Worm (Caenorhabditis elegans): Measurements from ENCODE around the gene snt-6.

snt-6 gene

DNA sequence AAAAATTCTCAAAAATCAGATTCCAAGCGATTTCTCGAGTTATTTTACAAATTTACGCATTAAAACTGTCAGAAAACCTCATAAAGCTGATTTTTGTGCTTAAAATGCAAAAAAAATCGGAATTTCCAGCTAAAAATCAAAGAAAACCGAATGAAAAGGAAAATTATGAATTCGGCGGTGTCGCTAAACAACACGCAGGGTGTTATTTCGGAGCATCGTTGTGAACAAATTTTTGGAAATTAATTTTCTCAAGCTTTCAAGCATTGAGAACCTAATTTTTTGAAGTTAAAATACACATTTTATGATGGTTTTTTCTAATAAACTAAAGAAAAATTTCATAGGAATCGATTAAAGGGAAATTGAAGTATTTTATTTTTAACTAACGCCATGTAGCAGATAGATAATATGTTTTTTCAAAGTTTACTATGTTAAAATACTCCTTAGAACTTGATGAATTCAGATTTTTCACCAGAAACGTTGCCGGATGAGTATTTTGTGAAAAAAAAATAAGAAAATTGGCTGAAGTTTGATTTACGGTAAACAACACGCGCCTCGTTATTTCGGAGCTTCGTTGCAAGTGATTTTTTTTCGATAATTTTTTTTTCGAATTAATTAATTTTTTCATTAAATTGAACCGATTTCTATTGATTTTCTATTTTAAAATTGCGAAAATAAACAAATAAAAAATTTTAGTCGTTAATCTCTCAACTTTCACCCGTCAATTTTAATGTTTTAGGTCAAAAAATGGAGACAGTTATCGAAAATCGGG lies 48.5 kb downstream of the snt-6 start, which contains the start of gene thoc-1:
Gene thoc-1, plus strand, starts transcription at position 737 of the 769 bp plus-strand sequence.
- TF ChIP-seq T22C8.4 (GFP tag; IDR thresholded peaks at IDR 0.05) (no peak), ztf-23 (GFP tag; IDR thresholded peaks at IDR 0.05) (no peak), cog-1 (tag; optimal IDR thresholded peaks at IDR 0.05) (no peak), flt-1 (GFP tag; IDR thresholded peaks at IDR 0.05) (no peak), ref-1 (GFP tag; conservative IDR thresholded peaks at IDR 0.05) (no peak), med-1 (GFP tag; optimal IDR thresholded peaks at IDR 0.05; ENCODE audit: insufficient read depth) (no peak)

DNA sequence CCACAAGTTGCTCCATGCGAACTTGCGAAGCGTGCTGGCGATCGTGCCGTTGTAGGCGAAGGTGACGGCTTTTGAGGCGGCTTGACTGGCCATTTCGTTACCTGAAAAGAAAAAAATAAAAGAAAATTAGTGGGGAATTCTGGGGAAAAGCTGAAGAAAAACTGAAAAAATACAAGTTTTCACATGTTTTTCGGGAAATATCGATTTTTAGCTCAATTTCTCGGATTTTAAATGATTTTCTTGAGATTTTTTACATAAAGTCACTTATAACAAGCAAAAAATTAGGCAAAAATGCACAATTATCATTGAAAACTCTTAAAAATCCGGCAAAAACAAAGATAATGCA lies 49.0 kb downstream of the snt-6 start, which contains the start of gene T02H6.11:
Gene T02H6.11, minus strand, starts transcription at position 101 of the 346 bp plus-strand sequence.
- TF ChIP-seq cog-1 (tag; optimal IDR thresholded peaks at IDR 0.05) (no peak), flt-1 (GFP tag; IDR thresholded peaks at IDR 0.05) (no peak), med-1 (GFP tag; optimal IDR thresholded peaks at IDR 0.05; ENCODE audit: insufficient read depth) (no peak), klf-2 (GFP tag; conservative IDR thresholded peaks at IDR 0.05) (no peak), T22C8.4 (GFP tag; IDR thresholded peaks at IDR 0.05) (no peak), tab-1 (GFP tag; IDR thresholded peaks at IDR 0.05) (no peak), ztf-29 (GFP tag; IDR thresholded peaks at IDR 0.05) (no peak), ref-1 (GFP tag; conservative IDR thresholded peaks at IDR 0.05) (no peak), ztf-23 (GFP tag; IDR thresholded peaks at IDR 0.05) (no peak)

DNA sequence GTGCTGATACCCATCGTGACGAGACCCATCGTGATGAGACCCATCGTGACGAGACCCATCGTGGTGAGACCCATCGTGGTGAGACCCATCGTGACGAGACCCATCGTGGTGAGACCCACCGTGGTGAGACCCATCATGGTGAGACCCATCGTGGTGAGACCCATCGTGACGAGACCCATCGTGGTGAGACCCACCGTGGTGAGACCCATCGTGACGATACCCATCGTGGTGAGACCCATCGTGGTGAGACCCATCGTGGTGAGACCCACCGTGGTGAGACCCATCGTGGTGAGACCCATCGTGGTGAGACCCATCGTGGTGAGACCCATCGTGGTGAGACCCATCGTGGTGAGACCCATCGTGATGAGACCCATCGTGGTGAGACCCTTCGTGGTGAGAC lies 51.6 kb downstream of the snt-6 start:
- peak; percentile 48; the same call in 1 of the 2 replicates for TF ChIP-seq ztf-23 (GFP tag; IDR thresholded peaks at IDR 0.05)
- 0 out of 2 replicates have a peak, but pooled peaks have one; percentile 45 for TF ChIP-seq tab-1 (GFP tag; IDR thresholded peaks at IDR 0.05)

DNA sequence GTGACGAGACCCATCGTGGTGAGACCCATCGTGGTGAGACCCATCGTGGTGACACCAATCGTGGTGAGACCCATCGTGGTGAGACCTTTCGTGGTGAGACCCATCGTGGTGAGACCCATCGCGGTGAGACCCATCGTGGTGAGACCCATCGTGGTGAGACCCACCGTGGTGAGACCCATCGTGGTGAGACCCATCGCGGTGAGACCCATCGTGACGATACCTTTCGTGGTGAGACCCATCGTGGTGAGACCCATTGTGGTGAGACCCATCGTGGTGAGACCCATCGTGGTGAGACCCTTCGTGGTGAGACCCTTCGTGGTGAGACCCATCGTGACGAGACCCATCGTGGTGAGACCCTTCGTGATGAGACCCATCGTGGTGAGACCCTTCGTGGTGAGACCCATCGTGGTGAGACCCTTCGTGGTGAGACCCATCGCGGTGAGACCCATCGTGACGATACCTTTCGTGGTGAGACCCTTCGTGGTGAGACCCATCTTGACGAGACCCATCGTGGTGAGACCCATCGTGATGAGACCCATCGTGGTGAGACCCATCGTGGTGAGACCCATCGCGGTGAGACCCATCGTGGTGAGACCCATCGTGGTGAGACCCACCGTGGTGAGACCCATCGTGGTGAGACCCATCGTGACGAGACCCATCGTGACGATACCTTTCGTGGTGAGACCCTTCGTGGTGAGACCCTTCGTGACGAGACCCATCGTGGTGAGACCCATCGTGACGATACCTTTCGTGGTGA lies 53.1 kb downstream of the snt-6 start:
- TF ChIP-seq tab-1 (GFP tag; IDR thresholded peaks at IDR 0.05) (peak; percentile 81), klf-2 (GFP tag; conservative IDR thresholded peaks at IDR 0.05) (peak; percentile 66), ztf-29 (GFP tag; IDR thresholded peaks at IDR 0.05) (peak; percentile 23; the same call in 1 of the 2 replicates), ref-1 (GFP tag; conservative IDR thresholded peaks at IDR 0.05) (peak; percentile 59), flt-1 (GFP tag; IDR thresholded peaks at IDR 0.05) (peak; percentile 69), T22C8.4 (GFP tag; IDR thresholded peaks at IDR 0.05) (peak; percentile 75)

All from whole organism, midembryonic.